Fruit fly (Drosophila melanogaster): Measurements from ENCODE around the gene ort.

ort gene

dm6 chr3R:19671223-19671991, 11.9 kb downstream of the ort start, which contains the start of gene Naam (continued):
- TF ChIP-seq BEAF-32 (GFP tag; optimal IDR thresholded peaks at IDR 0.05) (peak; percentile 1), NFAT (GFP tag; IDR thresholded peaks at IDR 0.05) (peak; percentile 85), Atf6 (GFP tag; IDR thresholded peaks at IDR 0.05) (peak; percentile 86), CG6272 (GFP tag; IDR thresholded peaks at IDR 0.05) (peak; percentile 30; the same call in 1 of the 2 replicates), CG10462 (GFP tag; optimal IDR thresholded peaks at IDR 0.05) (peak; percentile 51), CG12219 (GFP tag; optimal IDR thresholded peaks at IDR 0.05) (peak; percentile 66), fd64A (GFP tag; optimal IDR thresholded peaks at IDR 0.05) (no peak), kah (GFP tag; optimal IDR thresholded peaks at IDR 0.05) (no peak), Pdp1 (GFP tag; optimal IDR thresholded peaks at IDR 0.05) (peak; percentile 74 to 98), CG8944 (GFP tag; optimal IDR thresholded peaks at IDR 0.05) (peak; percentile 47), CG11247 (GFP tag; IDR thresholded peaks at IDR 0.05) (peak; percentile 75), CG7963 (GFP tag; IDR thresholded peaks at IDR 0.05; ENCODE audit: partially characterized antibody) (no peak), CG3838 (GFP tag; optimal IDR thresholded peaks at IDR 0.05) (peak; percentile 43), toy (GFP tag; IDR thresholded peaks at IDR 0.05) (no peak), trh (GFP tag; optimal IDR thresholded peaks at IDR 0.05) (no peak), HmgD (GFP tag; optimal IDR thresholded peaks at IDR 0.05) (peak; percentile 30), CG1647 (GFP tag; optimal IDR thresholded peaks at IDR 0.05) (no peak), ash1 (GFP tag; optimal IDR thresholded peaks at IDR 0.05) (no peak), crol (GFP tag; IDR thresholded peaks at IDR 0.05) (no peak), Deaf1 (tag; optimal IDR thresholded peaks at IDR 0.05) (peak; percentile 46), ac (GFP tag; optimal IDR thresholded peaks at IDR 0.05) (no peak), Bdp1 (GFP tag; optimal IDR thresholded peaks at IDR 0.05) (no peak), CG14710 (tag; optimal IDR thresholded peaks at IDR 0.05) (peak; percentile 22), CG12155 (GFP tag; optimal IDR thresholded peaks at IDR 0.05) (peak; percentile 71), CG15269 (tag; optimal IDR thresholded peaks at IDR 0.05) (peak; percentile 76), crc (GFP tag; optimal IDR thresholded peaks at IDR 0.05) (peak; percentile 69), Dref (GFP tag; IDR thresholded peaks at IDR 0.05) (no peak), CG7928 (GFP tag; optimal IDR thresholded peaks at IDR 0.05) (peak; percentile 60), CG14050 (GFP tag; IDR thresholded peaks at IDR 0.05) (peak; percentile 73; the same call in 2 of the 3 replicates), CG8765 (GFP tag; IDR thresholded peaks at IDR 0.05) (0 out of 2 replicates have a peak, but pooled peaks have one; percentile 24), Lhr (GFP tag; optimal IDR thresholded peaks at IDR 0.05) (peak; percentile 8), pum (GFP tag; optimal IDR thresholded peaks at IDR 0.05) (peak; percentile 61), CG1832 (GFP tag; optimal IDR thresholded peaks at IDR 0.05) (no peak), Dfd (GFP tag; optimal IDR thresholded peaks at IDR 0.05) (no peak), CG15479 (GFP tag; optimal IDR thresholded peaks at IDR 0.05) (no peak), CG30403 (GFP tag; optimal IDR thresholded peaks at IDR 0.05) (peak; percentile 82), Ets65A (GFP tag) (peak; percentile 95), inv (GFP tag; IDR thresholded peaks at IDR 0.05; ENCODE audit: partially characterized antibody) (no peak), CHES-1-like (GFP tag; optimal IDR thresholded peaks at IDR 0.05) (peak; percentile 79), Gsc (GFP tag; IDR thresholded peaks at IDR 0.05) (no peak), CG2120 (GFP tag; optimal IDR thresholded peaks at IDR 0.05) (peak; percentile 94), CG11398 (GFP tag; optimal IDR thresholded peaks at IDR 0.05) (peak; percentile 84), CG4617 (GFP tag; optimal IDR thresholded peaks at IDR 0.05; ENCODE audit: borderline replicate concordance) (peak; percentile 52), Ets97D (GFP tag; optimal IDR thresholded peaks at IDR 0.05) (peak; percentile 47), Ada2b (GFP tag; IDR thresholded peaks at IDR 0.05) (peak; percentile 54), HLHmδ (GFP tag; optimal IDR thresholded peaks at IDR 0.05) (no peak), CG4328 (GFP tag; optimal IDR thresholded peaks at IDR 0.05) (peak; percentile 39), CG11085 (GFP tag; IDR thresholded peaks at IDR 0.05) (peak; percentile 62; the same call in 1 of the 2 replicates), Tbp (GFP tag; optimal IDR thresholded peaks at IDR 0.05) (no peak), gcm (GFP tag; optimal IDR thresholded peaks at IDR 0.05) (peak; percentile 73)
